Worm (Caenorhabditis elegans) whole organism, mixed stage, embryonic: ENCODE measurements around the gene saeg-1.

Experiments used
- M03D4.4 ChIP-seq: sonication (generic microtip); optimal IDR thresholded peaks from 2 replicates; lab custom pipeline; 2017; ENCODE audit warnings: mild to moderate bottlenecking, missing genetic modification characterization, missing compliant biosample characterization
- blmp-1 ChIP-seq: fragments of 150-350 bp; optimal IDR thresholded peaks from 2 replicates; lab custom pipeline; 2014; ENCODE audit warnings: missing biosample characterization, missing genetic modification characterization
- elt-3 ChIP-seq: fragments of 150-350 bp; optimal IDR thresholded peaks from 2 replicates; lab custom pipeline; 2014; ENCODE audit warnings: missing biosample characterization, missing genetic modification characterization
- flh-1 ChIP-seq: fragments of 200-800 bp; sonication (Bioruptor generic); optimal IDR thresholded peaks from 2 replicates; lab custom pipeline; 2018; ENCODE audit warnings: mild to moderate bottlenecking, missing genetic modification characterization, moderate library complexity, missing compliant biosample characterization
- hlh-1 ChIP-seq: fragments of 150-350 bp; optimal IDR thresholded peaks from 2 replicates; lab custom pipeline; 2014; ENCODE audit warnings: missing biosample characterization, missing genetic modification reagents, missing genetic modification characterization
- lin-13 ChIP-seq: fragments of 150-350 bp; optimal IDR thresholded peaks from 2 replicates; lab custom pipeline; 2014; ENCODE audit warnings: missing biosample characterization, missing genetic modification characterization
- nhr-12 ChIP-seq: fragments of 150-350 bp; optimal IDR thresholded peaks from 2 replicates; lab custom pipeline; 2014; ENCODE audit warnings: missing biosample characterization, missing genetic modification characterization
- nhr-237 ChIP-seq: fragments of 150-350 bp; optimal IDR thresholded peaks from 2 replicates; lab custom pipeline; 2014; ENCODE audit warnings: missing biosample characterization, missing genetic modification characterization
- pha-4 ChIP-seq: fragments of 150-350 bp; optimal IDR thresholded peaks from 2 replicates; lab custom pipeline; 2018; ENCODE audit warnings: missing biosample characterization, missing genetic modification reagents, missing genetic modification characterization
- snpc-4 ChIP-seq: fragments of 150-350 bp; optimal IDR thresholded peaks from 2 replicates; lab custom pipeline; 2014; ENCODE audit warnings: missing biosample characterization, missing genetic modification characterization
- sptf-1 ChIP-seq: sonication (generic microtip); optimal IDR thresholded peaks from 2 replicates; lab custom pipeline; 2017; ENCODE audit warnings: mild to moderate bottlenecking, missing genetic modification characterization, moderate library complexity, missing compliant biosample characterization
- unc-39 ChIP-seq: fragments of 150-350 bp; optimal IDR thresholded peaks from 2 replicates; lab custom pipeline; 2014; ENCODE audit warnings: missing biosample characterization, missing genetic modification characterization
- ztf-11 ChIP-seq: fragments of 150-350 bp; optimal IDR thresholded peaks from 2 replicates; lab custom pipeline; 2014; ENCODE audit warnings: missing biosample characterization, missing genetic modification characterization

DNA sequence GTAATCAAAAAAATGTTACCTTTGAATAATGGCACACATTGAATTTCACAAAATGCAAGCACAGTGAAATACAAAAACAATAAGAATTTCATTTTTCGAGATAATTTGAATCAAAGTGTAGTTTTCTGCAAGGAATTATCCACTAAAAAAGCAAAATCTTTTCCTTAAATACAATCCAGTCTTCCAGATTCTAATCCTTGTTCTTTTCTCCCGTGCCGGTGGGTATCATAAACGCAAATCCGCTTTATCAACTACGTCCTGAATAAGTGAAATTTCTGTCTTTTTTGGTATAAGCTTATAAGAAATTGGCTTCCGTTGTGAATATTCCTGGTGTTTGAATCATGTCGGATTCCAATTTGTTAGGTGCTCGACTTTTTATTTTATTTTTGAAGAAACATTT, 22.7 kb upstream of the saeg-1 start:
- TF ChIP-seq blmp-1 (tag; lab: Kevin White, UChicago) (no peak), hlh-1 (no peak), flh-1 (no peak), unc-39 (tag; lab: Kevin White, UChicago) (no peak), elt-3 (tag; lab: Kevin White, UChicago) (no peak), M03D4.4 (tag; lab: Kevin White, UChicago) (no peak), nhr-237 (tag; lab: Kevin White, UChicago) (no peak), lin-13 (tag; lab: Kevin White, UChicago) (no peak), nhr-12 (no peak), snpc-4 (no peak), pha-4 (tag; lab: Kevin White, UChicago) (no peak), sptf-1 (tag; lab: Kevin White, UChicago) (no peak), ztf-11 (tag; lab: Kevin White, UChicago) (no peak)
